Fruit fly (Drosophila melanogaster): ENCODE data around the gene CG11927.

dm6 chr2L:4838494-4839320 lies 8.9 kb upstream of the CG11927 start:
- TF ChIP-seq CG13204 (GFP tag; optimal IDR thresholded peaks at IDR 0.05) = no peak
- TF ChIP-seq CG17806 (tag; optimal IDR thresholded peaks at IDR 0.05) = no peak
- TF ChIP-seq gl (tag; optimal IDR thresholded peaks at IDR 0.05) = no peak
- TF ChIP-seq CG14655 (GFP tag; optimal IDR thresholded peaks at IDR 0.05) = no peak
- TF ChIP-seq CG15710 (tag; optimal IDR thresholded peaks at IDR 0.05) = no peak
- TF ChIP-seq CG12605 (GFP tag; IDR thresholded peaks at IDR 0.05) = no peak
- no peak for TF ChIP-seq CG8301 (tag; optimal IDR thresholded peaks at IDR 0.05)
- no peak for TF ChIP-seq D1 (tag; optimal IDR thresholded peaks at IDR 0.05)
- TF ChIP-seq CG4496 (GFP tag; IDR thresholded peaks at IDR 0.05) = no peak
- TF ChIP-seq Ets98B (GFP tag; IDR thresholded peaks at IDR 0.05) = no peak
- TF ChIP-seq EcR (GFP tag; optimal IDR thresholded peaks at IDR 0.05) = no peak
- TF ChIP-seq CG34367 (tag; optimal IDR thresholded peaks at IDR 0.05) = no peak

Measured in whole organism, pupa.